Worm (Caenorhabditis elegans) whole organism, midembryonic: ENCODE data around the gene K02F3.2.

Source experiments
- T22C8.4 ChIP-seq: fragments of 200-800 bp; sonication (Bioruptor generic); IDR thresholded peaks from 2 replicates; pipeline ENCODE4 v1.3.6; 2022; ENCODE audit warnings: missing genetic modification characterization, missing compliant biosample characterization
- cog-1 ChIP-seq: sonication (generic microtip); optimal IDR thresholded peaks from 2 replicates; lab custom pipeline; 2016; ENCODE audit warnings: missing genetic modification characterization, missing compliant biosample characterization
- flt-1 ChIP-seq: fragments of 200-800 bp; sonication (Bioruptor generic); IDR thresholded peaks from 2 replicates; pipeline ENCODE4 v1.3.6; 2022; ENCODE audit warnings: missing genetic modification characterization, missing compliant biosample characterization
- klf-2 ChIP-seq: fragments of 200-800 bp; sonication (Bioruptor generic); conservative IDR thresholded peaks from 2 replicates; pipeline ENCODE4 v1.3.6; 2022; ENCODE audit warnings: missing genetic modification reagents, missing genetic modification characterization, missing compliant biosample characterization
- med-1 ChIP-seq: sonication (generic microtip); optimal IDR thresholded peaks from 2 replicates; lab custom pipeline; 2017; ENCODE audit warnings: missing genetic modification characterization, mild to moderate bottlenecking, missing compliant biosample characterization, antibody characterized with exemption, missing genetic modification reagents; ENCODE audit not compliant: insufficient read depth
- ref-1 ChIP-seq: fragments of 200-800 bp; sonication (Bioruptor generic); conservative IDR thresholded peaks from 2 replicates; pipeline ENCODE4 v1.3.6; 2022; ENCODE audit warnings: missing genetic modification reagents, missing genetic modification characterization, missing compliant biosample characterization
- tab-1 ChIP-seq: fragments of 200-800 bp; sonication (Bioruptor generic); IDR thresholded peaks from 2 replicates; pipeline ENCODE4 v1.3.6; 2022; ENCODE audit warnings: missing genetic modification characterization, missing compliant biosample characterization
- ztf-23 ChIP-seq: fragments of 200-800 bp; sonication (Bioruptor generic); IDR thresholded peaks from 2 replicates; pipeline ENCODE4 v1.3.6; 2022; ENCODE audit warnings: missing genetic modification reagents, missing genetic modification characterization, missing compliant biosample characterization
- ztf-29 ChIP-seq: fragments of 200-800 bp; sonication (Bioruptor generic); IDR thresholded peaks from 2 replicates; pipeline ENCODE4 v1.3.6; 2022; ENCODE audit warnings: missing genetic modification reagents, missing genetic modification characterization, missing compliant biosample characterization

DNA sequence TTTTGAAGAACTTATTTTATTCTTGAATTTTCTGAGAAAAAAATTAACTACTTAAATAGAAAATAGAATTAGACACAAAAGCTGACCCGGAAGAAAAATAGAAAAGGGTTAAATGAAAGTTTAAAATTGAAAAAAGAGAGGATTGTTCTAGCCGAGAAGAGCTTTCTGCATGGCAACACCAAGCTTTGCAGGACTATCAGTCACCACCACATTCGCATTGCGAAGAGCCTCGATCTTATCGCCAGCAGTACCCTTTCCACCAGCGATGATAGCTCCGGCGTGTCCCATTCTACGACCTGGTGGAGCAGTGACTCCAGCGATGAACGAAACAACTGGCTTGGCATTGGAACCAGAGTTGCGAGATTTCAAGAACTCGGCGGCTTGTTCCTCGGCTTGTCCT, 54.5 kb downstream of the K02F3.2 start:
- no peak for TF ChIP-seq cog-1
- no peak for TF ChIP-seq ztf-23 (GFP tag; lab: Robert Waterston, UW)
- no peak for TF ChIP-seq T22C8.4
- no peak for TF ChIP-seq flt-1 (GFP tag; lab: Robert Waterston, UW)
- TF ChIP-seq ztf-29: no peak
- no peak for TF ChIP-seq klf-2 (GFP tag; lab: Robert Waterston, UW)
- no peak for TF ChIP-seq med-1
- no peak for TF ChIP-seq tab-1 (GFP tag; lab: Robert Waterston, UW)
- TF ChIP-seq ref-1 (GFP tag; lab: Robert Waterston, UW): no peak
